Fruit fly (Drosophila melanogaster): ENCODE results near the gene CG14879.

The CG14879 gene

DNA sequence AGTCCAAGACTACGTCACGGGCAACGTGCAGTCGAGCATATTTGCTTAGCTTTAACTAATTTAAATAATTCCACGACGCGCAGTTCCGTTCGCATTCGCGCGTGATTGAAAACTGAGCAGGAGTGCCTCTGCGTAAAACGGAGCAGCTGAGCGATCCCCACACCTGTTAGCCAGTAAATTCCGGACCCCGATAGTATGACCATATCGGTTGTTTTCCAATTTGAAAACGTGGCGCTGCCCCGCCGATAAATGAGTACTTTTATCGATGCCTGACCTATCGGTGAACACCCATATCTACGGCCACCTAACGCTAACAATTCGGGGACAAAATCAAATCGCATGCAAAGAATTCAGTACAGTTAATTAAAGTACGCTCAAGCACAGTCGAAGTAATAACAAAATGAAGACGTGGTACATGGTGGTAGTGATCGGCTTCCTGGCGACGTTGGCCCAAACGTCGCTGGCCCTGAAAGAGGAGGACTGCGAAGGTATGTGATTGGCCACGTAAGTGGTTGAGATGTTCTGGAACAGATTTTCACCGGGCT is at the start of gene CG14879, which contains the start of gene Manf (continued):
- TF ChIP-seq CG3281 (GFP tag; optimal IDR thresholded peaks at IDR 0.05) = peak; percentile 5
- TF ChIP-seq CG17186 (GFP tag; optimal IDR thresholded peaks at IDR 0.05) = peak; percentile 38
- peak; percentile 51 for TF ChIP-seq MBD-R2 (GFP tag; IDR thresholded peaks at IDR 0.05)
- no peak for TF ChIP-seq aop (GFP tag; IDR thresholded peaks at IDR 0.05)
- no peak for TF ChIP-seq CG3847 (GFP tag; IDR thresholded peaks at IDR 0.05)
- TF ChIP-seq grau (tag; optimal IDR thresholded peaks at IDR 0.05) = peak; percentile 21
- TF ChIP-seq da (GFP tag; optimal IDR thresholded peaks at IDR 0.05) = no peak
- peak; percentile 8 for TF ChIP-seq nmo (GFP tag; optimal IDR thresholded peaks at IDR 0.05)
- TF ChIP-seq Opbp (GFP tag; IDR thresholded peaks at IDR 0.05; ENCODE audit: partially characterized antibody) = peak; percentile 69; the same call in 2 of the 3 replicates
- TF ChIP-seq YL-1 (GFP tag; optimal IDR thresholded peaks at IDR 0.05) = peak; percentile 72
- TF ChIP-seq nerfin-2 (GFP tag; IDR thresholded peaks at IDR 0.05; ENCODE audit: partially characterized antibody) = no peak

dm6 chr3R:16396565-16396964 is 47.5 kb upstream of the CG14879 start:
- TF ChIP-seq CG12942 (GFP tag; optimal IDR thresholded peaks at IDR 0.05) = no peak
- TF ChIP-seq Nf-YB (GFP tag; optimal IDR thresholded peaks at IDR 0.05) = peak; percentile 57
- TF ChIP-seq crol (GFP tag; IDR thresholded peaks at IDR 0.05) = peak; percentile 66; the same call in 1 of the 2 replicates
- TF ChIP-seq Nf-YC (tag; optimal IDR thresholded peaks at IDR 0.05) = peak; percentile 76
- TF ChIP-seq seq (GFP tag; IDR thresholded peaks at IDR 0.05) = peak; percentile 31; the same call in 1 of the 2 replicates
- no peak for TF ChIP-seq Side (GFP tag; optimal IDR thresholded peaks at IDR 0.05)
- no peak for TF ChIP-seq CG12104 (GFP tag; optimal IDR thresholded peaks at IDR 0.05)
- peak; percentile 22 for TF ChIP-seq cg (GFP tag; optimal IDR thresholded peaks at IDR 0.05)
- no peak for TF ChIP-seq gro (GFP tag; optimal IDR thresholded peaks at IDR 0.05)
- TF ChIP-seq Ets65A (GFP tag) = peak; percentile 40

- no peak for TF ChIP-seq CG4282 (GFP tag; optimal IDR thresholded peaks at IDR 0.05)
- no peak for TF ChIP-seq oc (tag; optimal IDR thresholded peaks at IDR 0.05)
- TF ChIP-seq CG2116 (GFP tag; optimal IDR thresholded peaks at IDR 0.05) = no peak
- no peak for TF ChIP-seq CG6254 (GFP tag; optimal IDR thresholded peaks at IDR 0.05)
- no peak for TF ChIP-seq HHEX (GFP tag; optimal IDR thresholded peaks at IDR 0.05)
- TF ChIP-seq dmrt11E (tag; optimal IDR thresholded peaks at IDR 0.05) = no peak
- no peak for TF ChIP-seq CG16779 (GFP tag; IDR thresholded peaks at IDR 0.05)
- TF ChIP-seq CG5180 (GFP tag; optimal IDR thresholded peaks at IDR 0.05) = no peak
- no peak for TF ChIP-seq CG3281 (GFP tag; optimal IDR thresholded peaks at IDR 0.05)
These were observed 46.4 kb upstream of the CG14879 start for dm6 chr3R:16395448-16395847.

DNA sequence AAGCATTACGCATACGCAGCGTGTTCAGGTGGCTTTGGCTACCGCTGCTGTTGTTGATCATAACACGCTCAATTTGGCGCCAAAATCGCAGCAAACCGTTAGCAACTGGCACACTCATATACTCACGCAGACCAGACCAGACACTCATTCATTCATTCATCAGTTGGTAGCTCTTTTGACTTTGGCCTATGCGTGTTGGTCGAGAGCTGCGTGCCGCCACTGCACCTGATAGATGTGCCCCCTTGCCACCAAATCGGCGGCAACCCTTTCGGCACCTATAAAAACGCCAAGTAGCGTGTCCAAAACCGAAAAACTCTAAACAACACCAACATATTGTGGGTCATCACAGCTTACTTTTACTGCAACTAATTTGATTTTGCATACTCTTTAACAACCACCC is 45.5 kb upstream of the CG14879 start:
- TF ChIP-seq CG14441 (GFP tag; IDR thresholded peaks at IDR 0.05) = peak; percentile 20; the same call in 1 of the 2 replicates
- no peak for TF ChIP-seq ttk (GFP tag; IDR thresholded peaks at IDR 0.05)
- TF ChIP-seq knrl (GFP tag; IDR thresholded peaks at IDR 0.05; ENCODE audit: partially characterized antibody) = no peak

dm6 chr3R:16389117-16389516 is 40.1 kb upstream of the CG14879 start:
- TF ChIP-seq Mad (GFP tag; optimal IDR thresholded peaks at IDR 0.05) (no peak), maf-S (GFP tag; optimal IDR thresholded peaks at IDR 0.05) (no peak), lov (optimal IDR thresholded peaks at IDR 0.05) (no peak), lov (GFP tag; IDR thresholded peaks at IDR 0.05) (no peak), E2f1 (GFP tag; IDR thresholded peaks at IDR 0.05) (no peak), GATAe (GFP tag; conservative IDR thresholded peaks at IDR 0.05) (no peak), ranshi (GFP tag; IDR thresholded peaks at IDR 0.05) (no peak), CG14014 (GFP tag; IDR thresholded peaks at IDR 0.05) (no peak), Dref (GFP tag; IDR thresholded peaks at IDR 0.05) (no peak), CG17361 (GFP tag; IDR thresholded peaks at IDR 0.05) (no peak), zen (tag; optimal IDR thresholded peaks at IDR 0.05) (peak; percentile 51), tll (GFP tag; optimal IDR thresholded peaks at IDR 0.05) (peak in 1 of 2 experiments; percentile 43), br (optimal IDR thresholded peaks at IDR 0.05) (no peak), lilli (GFP tag; optimal IDR thresholded peaks at IDR 0.05) (no peak), Lpt (GFP tag; optimal IDR thresholded peaks at IDR 0.05) (no peak)
